Worm (Caenorhabditis elegans) whole organism, L1 larva: ENCODE results near the gene str-146.

Experiments
- F16B12.6 ChIP-seq: fragments of 150-350 bp; optimal IDR thresholded peaks from 2 replicates; lab custom pipeline; 2014; ENCODE audit warnings: missing biosample characterization, missing genetic modification characterization
- Y116A8C.19 ChIP-seq: sonication (generic microtip); optimal IDR thresholded peaks from 2 replicates; lab custom pipeline; 2016; ENCODE audit warnings: missing compliant biosample characterization, missing genetic modification characterization, borderline replicate concordance
- alr-1 ChIP-seq: fragments of 200-800 bp; sonication (Bioruptor generic); optimal IDR thresholded peaks from 2 replicates; lab custom pipeline; 2018; ENCODE audit warnings: borderline replicate concordance, mild to moderate bottlenecking, missing genetic modification characterization, missing compliant biosample characterization
- aly-2 ChIP-seq: fragments of 150-350 bp; optimal IDR thresholded peaks from 2 replicates; lab custom pipeline; 2014; ENCODE audit warnings: missing biosample characterization, missing genetic modification characterization
- ceh-88 ChIP-seq: fragments of 200-800 bp; sonication (Bioruptor generic); IDR thresholded peaks from 2 replicates; pipeline ENCODE4 v1.3.6; 2022; ENCODE audit warnings: missing genetic modification characterization, missing compliant biosample characterization
- ceh-90 ChIP-seq: sonication (generic microtip); optimal IDR thresholded peaks from 2 replicates; lab custom pipeline; 2016; ENCODE audit warnings: missing genetic modification characterization, missing compliant biosample characterization
- ces-1 ChIP-seq: fragments of 150-350 bp; optimal IDR thresholded peaks from 2 replicates; lab custom pipeline; 2014; ENCODE audit warnings: missing biosample characterization, missing genetic modification reagents, missing genetic modification characterization
- efl-1 ChIP-seq, 4 experiments: fragments of 150-350 bp; optimal IDR thresholded peaks in 3 of 4; peaks in 1 of 4; 1 replicate in 1 of 4; 2 replicates in 3 of 4; lab custom pipeline; 2014; ENCODE audit warnings: missing biosample characterization in 2 of 4, missing genetic modification characterization in 2 of 4, missing genetic modification reagents in 2 of 4
- egl-27 ChIP-seq, 2 experiments: fragments of 150-350 bp in 1 of 2; sonication (generic microtip); optimal IDR thresholded peaks; 3 replicates each; lab custom pipeline; 2017 to 2018; ENCODE audit warnings: missing biosample characterization in 2 of 2, missing genetic modification characterization in 2 of 2, missing genetic modification reagents in 2 of 2
- ets-5 ChIP-seq: fragments of 200-800 bp; sonication (Bioruptor generic); IDR thresholded peaks from 2 replicates; pipeline ENCODE4 v1.3.6; 2022; ENCODE audit warnings: missing genetic modification characterization, missing compliant biosample characterization
- fkh-4 ChIP-seq: sonication (generic microtip); optimal IDR thresholded peaks from 2 replicates; lab custom pipeline; 2016; ENCODE audit warnings: missing compliant biosample characterization, missing genetic modification characterization, borderline replicate concordance
- grh-1 ChIP-seq: fragments of 200-800 bp; sonication (Bioruptor generic); IDR thresholded peaks from 2 replicates; pipeline ENCODE4 v1.3.6; 2022; ENCODE audit warnings: missing genetic modification reagents, missing genetic modification characterization, missing compliant biosample characterization
- hlh-17 ChIP-seq: fragments of 200-800 bp; sonication (Bioruptor generic); optimal IDR thresholded peaks from 2 replicates; lab custom pipeline; 2018; ENCODE audit warnings: missing genetic modification characterization, mild to moderate bottlenecking, missing compliant biosample characterization, moderate library complexity, borderline replicate concordance
- hlh-4 ChIP-seq: sonication (generic microtip); optimal IDR thresholded peaks from 2 replicates; lab custom pipeline; 2016; ENCODE audit warnings: mild to moderate bottlenecking, missing genetic modification characterization, missing compliant biosample characterization
- irx-1 ChIP-seq: sonication (generic microtip); optimal IDR thresholded peaks from 2 replicates; lab custom pipeline; 2016; ENCODE audit warnings: missing genetic modification characterization, missing compliant biosample characterization
- isw-1 ChIP-seq: fragments of 200-800 bp; sonication (Bioruptor generic); IDR thresholded peaks from 2 replicates; pipeline ENCODE4 v1.3.6; 2022; ENCODE audit warnings: missing genetic modification characterization, missing compliant biosample characterization
- jun-1 ChIP-seq: fragments of 150-350 bp; optimal IDR thresholded peaks from 2 replicates; lab custom pipeline; 2014; ENCODE audit warnings: missing biosample characterization, missing genetic modification reagents, missing genetic modification characterization
- lin-13 ChIP-seq: fragments of 150-350 bp; optimal IDR thresholded peaks from 2 replicates; lab custom pipeline; 2014; ENCODE audit warnings: missing biosample characterization, missing genetic modification reagents, missing genetic modification characterization
- lin-15B ChIP-seq: fragments of 150-350 bp; sonication (generic microtip); optimal IDR thresholded peaks from 3 replicates; lab custom pipeline; 2014; ENCODE audit warnings: missing biosample characterization, missing genetic modification characterization
- lsy-2 ChIP-seq, 2 experiments: fragments of 150-350 bp; optimal IDR thresholded peaks; 2 replicates each; lab custom pipeline; 2014; ENCODE audit warnings: missing biosample characterization in 2 of 2, missing genetic modification characterization in 2 of 2
- mab-9 ChIP-seq: fragments of 200-800 bp; sonication (Bioruptor generic); IDR thresholded peaks from 2 replicates; pipeline ENCODE4 v1.3.6; 2022; ENCODE audit warnings: missing genetic modification reagents, missing genetic modification characterization, missing compliant biosample characterization
- nhr-11 ChIP-seq: fragments of 150-350 bp; optimal IDR thresholded peaks from 2 replicates; lab custom pipeline; 2014; ENCODE audit warnings: missing biosample characterization, missing genetic modification characterization
- nhr-12 ChIP-seq: sonication (generic microtip); optimal IDR thresholded peaks from 2 replicates; lab custom pipeline; 2017; ENCODE audit warnings: missing biosample characterization, missing genetic modification characterization
- nhr-237 ChIP-seq: fragments of 150-350 bp; optimal IDR thresholded peaks from 2 replicates; lab custom pipeline; 2014; ENCODE audit warnings: missing biosample characterization, missing genetic modification characterization
- nhr-28 ChIP-seq: fragments of 150-350 bp; optimal IDR thresholded peaks from 2 replicates; lab custom pipeline; 2014; ENCODE audit warnings: missing biosample characterization, missing genetic modification characterization
- nhr-47 ChIP-seq: sonication (generic microtip); optimal IDR thresholded peaks from 2 replicates; lab custom pipeline; 2016; ENCODE audit warnings: mild to moderate bottlenecking, missing genetic modification characterization, moderate library complexity, missing compliant biosample characterization
- nhr-71 ChIP-seq: sonication (generic microtip); optimal IDR thresholded peaks from 2 replicates; lab custom pipeline; 2016; ENCODE audit warnings: mild to moderate bottlenecking, missing genetic modification characterization, moderate library complexity, missing compliant biosample characterization
- nhr-76 ChIP-seq: sonication (generic microtip); optimal IDR thresholded peaks from 2 replicates; lab custom pipeline; 2017; ENCODE audit warnings: missing biosample characterization, missing genetic modification characterization
- nhr-85 ChIP-seq: sonication (generic microtip); peaks from one replicate; lab custom pipeline; 2016; ENCODE audit warnings: missing genetic modification characterization, inconsistent platforms, missing compliant biosample characterization
- pax-3 ChIP-seq: fragments of 200-800 bp; sonication (Bioruptor generic); optimal IDR thresholded peaks from 2 replicates; lab custom pipeline; 2018; ENCODE audit warnings: mild to moderate bottlenecking, missing genetic modification characterization, moderate library complexity, missing compliant biosample characterization
- skn-1 ChIP-seq: fragments of 150-350 bp; optimal IDR thresholded peaks from 2 replicates; lab custom pipeline; 2014; ENCODE audit warnings: missing biosample characterization, missing genetic modification characterization
- snpc-4 ChIP-seq: fragments of 150-350 bp; optimal IDR thresholded peaks from 2 replicates; lab custom pipeline; 2014; ENCODE audit warnings: missing biosample characterization, missing genetic modification characterization
- snu-23 ChIP-seq: sonication (generic microtip); optimal IDR thresholded peaks from 2 replicates; lab custom pipeline; 2016; ENCODE audit warnings: missing genetic modification characterization, missing compliant biosample characterization
- sox-4 ChIP-seq: sonication (generic microtip); optimal IDR thresholded peaks from 2 replicates; lab custom pipeline; 2016; ENCODE audit warnings: missing genetic modification characterization, missing compliant biosample characterization
- sup-37 ChIP-seq: fragments of 200-800 bp; sonication (Bioruptor generic); optimal IDR thresholded peaks from 2 replicates; lab custom pipeline; 2018; ENCODE audit warnings: mild to moderate bottlenecking, missing genetic modification characterization, missing compliant biosample characterization
- tlp-1 ChIP-seq: fragments of 150-350 bp; optimal IDR thresholded peaks from 2 replicates; lab custom pipeline; 2014; ENCODE audit warnings: missing biosample characterization, missing genetic modification characterization
- unc-130 ChIP-seq: fragments of 150-350 bp; optimal IDR thresholded peaks from 2 replicates; lab custom pipeline; 2017; ENCODE audit warnings: missing biosample characterization, missing genetic modification characterization, inconsistent platforms
- unc-30 ChIP-seq: sonication (generic microtip); optimal IDR thresholded peaks from 2 replicates; lab custom pipeline; 2017; ENCODE audit warnings: missing biosample characterization, missing genetic modification characterization
- unc-62 ChIP-seq: fragments of 150-350 bp; optimal IDR thresholded peaks from 2 replicates; lab custom pipeline; 2014; ENCODE audit warnings: missing biosample characterization, missing genetic modification reagents, missing genetic modification characterization
- unc-98 ChIP-seq: fragments of 200-800 bp; sonication (Bioruptor generic); IDR thresholded peaks from 2 replicates; pipeline ENCODE4 v1.3.6; 2022; ENCODE audit warnings: missing genetic modification characterization, missing compliant biosample characterization
- vab-15 ChIP-seq: sonication (generic microtip); optimal IDR thresholded peaks from 2 replicates; lab custom pipeline; 2017; ENCODE audit warnings: missing genotype, mild to moderate bottlenecking, missing genetic modification characterization, missing compliant biosample characterization
- xbp-1 ChIP-seq: sonication (generic microtip); optimal IDR thresholded peaks from 2 replicates; lab custom pipeline; 2016; ENCODE audit warnings: missing genetic modification characterization, missing compliant biosample characterization
- zag-1 ChIP-seq: fragments of 150-350 bp; optimal IDR thresholded peaks from 2 replicates; lab custom pipeline; 2014; ENCODE audit warnings: missing biosample characterization, missing genetic modification characterization
- zip-4 ChIP-seq: fragments of 200-800 bp; sonication (Bioruptor generic); optimal IDR thresholded peaks from 2 replicates; lab custom pipeline; 2018; ENCODE audit warnings: mild to moderate bottlenecking, missing genetic modification characterization, moderate library complexity, missing compliant biosample characterization

The str-146 gene

ce11 chrV:8067800-8068199 lies 27.5 kb downstream of the str-146 start, which contains the start of gene str-140:
str-140 (minus strand) TSS chrV:8067900.
- no peak for TF ChIP-seq irx-1 (tag; lab: Kevin White, UChicago)
- no peak for TF ChIP-seq hlh-17
- TF ChIP-seq egl-27 (tag; optimal IDR thresholded peaks at IDR 0.05; lab: Kevin White, UChicago), result no peak
- TF ChIP-seq unc-30 (tag; lab: Kevin White, UChicago), result no peak
- TF ChIP-seq vab-15 (tag; lab: Kevin White, UChicago), result no peak
- TF ChIP-seq sox-4, result no peak
- no peak for TF ChIP-seq snpc-4 (tag; lab: Kevin White, UChicago)
- TF ChIP-seq lin-13 (GFP tag; lab: Kevin White, UChicago), result no peak
- no peak for TF ChIP-seq mab-9 (GFP tag; lab: Robert Waterston, UW)
- TF ChIP-seq alr-1 (tag; lab: Kevin White, UChicago), result no peak
- no peak for TF ChIP-seq snu-23
- TF ChIP-seq efl-1 (optimal IDR thresholded peaks at IDR 0.05; lab: Kevin White, UChicago), result no peak
- no peak for TF ChIP-seq efl-1 (GFP tag; optimal IDR thresholded peaks at IDR 0.05 in 1 of 2; lab: Kevin White, UChicago)
- no peak for TF ChIP-seq pax-3 (tag; lab: Kevin White, UChicago)
- no peak for TF ChIP-seq xbp-1 (tag; lab: Kevin White, UChicago)
- no peak for TF ChIP-seq fkh-4 (tag; lab: Kevin White, UChicago)
- no peak for TF ChIP-seq jun-1 (tag; lab: Kevin White, UChicago)
- no peak for TF ChIP-seq ceh-88 (GFP tag; lab: Robert Waterston, UW)
- TF ChIP-seq, all 84 proteins: peak for 0

- TF ChIP-seq tlp-1 (tag; lab: Kevin White, UChicago), result no peak
- TF ChIP-seq skn-1 (tag; lab: Kevin White, UChicago), result no peak
- TF ChIP-seq pax-3 (tag; lab: Kevin White, UChicago), result no peak
- TF ChIP-seq zag-1, result no peak
- no peak for TF ChIP-seq hlh-4 (tag; lab: Kevin White, UChicago)
- TF ChIP-seq unc-98, result no peak
- no peak for TF ChIP-seq nhr-47
- no peak for TF ChIP-seq F16B12.6 (tag; lab: Kevin White, UChicago)
- no peak for TF ChIP-seq nhr-71 (tag; lab: Kevin White, UChicago)
- no peak for TF ChIP-seq nhr-85 (tag; lab: Kevin White, UChicago)
- TF ChIP-seq aly-2 (tag; lab: Kevin White, UChicago), result no peak
- TF ChIP-seq lin-13 (GFP tag; lab: Kevin White, UChicago), result no peak
- no peak for TF ChIP-seq nhr-237
- no peak for TF ChIP-seq nhr-12 (tag; lab: Kevin White, UChicago)
- no peak for TF ChIP-seq nhr-76
- TF ChIP-seq vab-15 (tag; lab: Kevin White, UChicago), result no peak
Observed at ce11 chrV:8062074-8062473, 33.2 kb downstream of the str-146 start, which contains the start of gene str-139. str-139 (minus strand) TSS chrV:8062174.

ce11 chrV:8058359-8058758 lies 36.9 kb downstream of the str-146 start, which contains the start of gene str-138:
str-138 (plus strand) TSS chrV:8058659.
- TF ChIP-seq grh-1, result no peak
- TF ChIP-seq ets-5, result no peak
- TF ChIP-seq unc-30 (tag; lab: Kevin White, UChicago), result no peak
- no peak for TF ChIP-seq ces-1 (GFP tag; lab: Kevin White, UChicago)
- TF ChIP-seq ceh-90 (tag; lab: Kevin White, UChicago), result no peak
- TF ChIP-seq unc-130 (tag; lab: Kevin White, UChicago), result no peak
- no peak for TF ChIP-seq zip-4 (GFP tag; lab: Kevin White, UChicago)
- no peak for TF ChIP-seq lin-15B (tag; lab: Kevin White, UChicago)
- no peak for TF ChIP-seq lsy-2 (tag; optimal IDR thresholded peaks at IDR 0.05; lab: Kevin White, UChicago)
- no peak for TF ChIP-seq sup-37 (GFP tag; lab: Kevin White, UChicago)
- no peak for TF ChIP-seq vab-15 (tag; lab: Kevin White, UChicago)
- no peak for TF ChIP-seq nhr-12 (tag; lab: Kevin White, UChicago)
- TF ChIP-seq jun-1 (tag; lab: Kevin White, UChicago), result no peak
- no peak for TF ChIP-seq isw-1
- TF ChIP-seq nhr-71 (tag; lab: Kevin White, UChicago), result no peak
- no peak for TF ChIP-seq Y116A8C.19 (tag; lab: Kevin White, UChicago)
- TF ChIP-seq nhr-11 (tag; lab: Kevin White, UChicago), result no peak
- no peak for TF ChIP-seq unc-62
- TF ChIP-seq nhr-28 (tag; lab: Kevin White, UChicago), result no peak
